Worm (Caenorhabditis elegans) whole organism, late embryonic: ENCODE data around the gene F09A5.3.

Experiments used
- ahr-1 ChIP-seq: sonication (generic microtip); optimal IDR thresholded peaks from 2 replicates; lab custom pipeline; 2016; ENCODE audit warnings: missing genetic modification characterization, missing compliant biosample characterization
- ama-1 ChIP-seq: fragments of 150-350 bp; optimal IDR thresholded peaks from 2 replicates; lab custom pipeline; 2014
- dve-1 ChIP-seq: sonication (generic microtip); optimal IDR thresholded peaks from 2 replicates; lab custom pipeline; 2017; ENCODE audit warnings: antibody characterized with exemption, mild to moderate bottlenecking, missing genetic modification characterization, missing compliant biosample characterization
- elt-2 ChIP-seq: sonication (generic microtip); optimal IDR thresholded peaks from 2 replicates; lab custom pipeline; 2016; ENCODE audit warnings: missing genetic modification reagents, missing genetic modification characterization, missing compliant biosample characterization
- fkh-10 ChIP-seq: fragments of 150-350 bp; optimal IDR thresholded peaks from 2 replicates; lab custom pipeline; 2014; ENCODE audit warnings: missing biosample characterization, missing genetic modification reagents, missing genetic modification characterization
- pha-4 ChIP-seq: fragments of 150-350 bp; optimal IDR thresholded peaks from 2 replicates; lab custom pipeline; 2018; ENCODE audit warnings: missing biosample characterization, missing genetic modification reagents, missing genetic modification characterization
- pqm-1 ChIP-seq: sonication (generic microtip); optimal IDR thresholded peaks from 2 replicates; lab custom pipeline; 2016; ENCODE audit warnings: missing genetic modification characterization, missing compliant biosample characterization
- ref-2 ChIP-seq: sonication (generic microtip); optimal IDR thresholded peaks from 2 replicates; lab custom pipeline; 2016; ENCODE audit warnings: missing genetic modification characterization, missing compliant biosample characterization
- sox-4 ChIP-seq: sonication (generic microtip); optimal IDR thresholded peaks from 2 replicates; lab custom pipeline; 2017; ENCODE audit warnings: mild to moderate bottlenecking, missing genetic modification characterization, inconsistent platforms, missing compliant biosample characterization
- tbx-2 ChIP-seq: sonication (generic microtip); optimal IDR thresholded peaks from 2 replicates; lab custom pipeline; 2016; ENCODE audit warnings: missing genetic modification characterization, missing compliant biosample characterization
- unc-55 ChIP-seq: sonication (generic microtip); optimal IDR thresholded peaks from 2 replicates; lab custom pipeline; 2017; ENCODE audit warnings: missing biosample characterization, missing genetic modification reagents, missing genetic modification characterization
- unc-86 ChIP-seq: sonication (generic microtip); optimal IDR thresholded peaks from 2 replicates; lab custom pipeline; 2016; ENCODE audit warnings: missing genetic modification characterization, missing compliant biosample characterization
- zip-5 ChIP-seq: sonication (generic microtip); optimal IDR thresholded peaks from 2 replicates; lab custom pipeline; 2016; ENCODE audit warnings: missing genetic modification characterization, missing compliant biosample characterization

- TF ChIP-seq unc-86 (tag; lab: Kevin White, UChicago): no peak
- TF ChIP-seq pqm-1 (tag; lab: Kevin White, UChicago): no peak
- no peak for TF ChIP-seq unc-55 (GFP tag; lab: Kevin White, UChicago)
- no peak for TF ChIP-seq pha-4
- TF ChIP-seq elt-2 (tag; lab: Kevin White, UChicago): no peak
- no peak for TF ChIP-seq ama-1 (lab: Kevin White, UChicago)
- TF ChIP-seq fkh-10 (GFP tag; lab: Kevin White, UChicago): peak; percentile 18
- no peak for TF ChIP-seq zip-5 (tag; lab: Kevin White, UChicago)
- no peak for TF ChIP-seq ahr-1 (tag; lab: Kevin White, UChicago)
- TF ChIP-seq dve-1 (tag; lab: Kevin White, UChicago): no peak
- TF ChIP-seq ref-2: peak; percentile 54
- peak; percentile 16 for TF ChIP-seq tbx-2 (tag; lab: Kevin White, UChicago)
- TF ChIP-seq sox-4: no peak
These were observed 1.8 kb downstream of the F09A5.3 start for ce11 chrX:13143236-13143635.
